Worm (Caenorhabditis elegans) whole organism, late embryonic: ENCODE results near the gene srh-21.

Experiments used
- C08G9.2 ChIP-seq: sonication (generic microtip); optimal IDR thresholded peaks from 2 replicates; lab custom pipeline; 2016; ENCODE audit warnings: mild to moderate bottlenecking, missing genetic modification characterization, moderate library complexity, missing compliant biosample characterization
- C38D4.7 ChIP-seq: fragments of 200-800 bp; sonication (Bioruptor generic); optimal IDR thresholded peaks from 2 replicates; lab custom pipeline; 2018; ENCODE audit warnings: mild to moderate bottlenecking, missing genetic modification characterization, moderate library complexity, missing compliant biosample characterization
- F13H6.1 ChIP-seq: sonication (generic microtip); optimal IDR thresholded peaks from 2 replicates; lab custom pipeline; 2016; ENCODE audit warnings: missing genetic modification characterization, missing compliant biosample characterization
- K02D7.2 ChIP-seq: sonication (generic microtip); optimal IDR thresholded peaks from 2 replicates; lab custom pipeline; 2017; ENCODE audit warnings: mild to moderate bottlenecking, missing genetic modification characterization, missing compliant biosample characterization
- ama-1 ChIP-seq: fragments of 150-350 bp; optimal IDR thresholded peaks from 2 replicates; lab custom pipeline; 2014
- ceh-14 ChIP-seq: sonication (generic microtip); optimal IDR thresholded peaks from 2 replicates; lab custom pipeline; 2016; ENCODE audit warnings: missing genotype, missing genetic modification characterization, missing compliant biosample characterization
- ceh-19 ChIP-seq: fragments of 200-800 bp; sonication (Bioruptor generic); optimal IDR thresholded peaks from 2 replicates; lab custom pipeline; 2018; ENCODE audit warnings: mild to moderate bottlenecking, missing genetic modification characterization, missing compliant biosample characterization
- ceh-2 ChIP-seq: sonication (generic microtip); optimal IDR thresholded peaks from 2 replicates; lab custom pipeline; 2016; ENCODE audit warnings: missing genotype, missing genetic modification characterization, missing compliant biosample characterization
- ceh-45 ChIP-seq: fragments of 200-800 bp; sonication (Bioruptor generic); IDR thresholded peaks from 2 replicates; pipeline ENCODE4 v1.3.6; 2022; ENCODE audit warnings: missing genetic modification reagents, missing genetic modification characterization, missing compliant biosample characterization
- ceh-9 ChIP-seq: sonication (generic microtip); optimal IDR thresholded peaks from 2 replicates; lab custom pipeline; 2016; ENCODE audit warnings: mild to moderate bottlenecking, missing genetic modification characterization, inconsistent platforms, missing compliant biosample characterization
- ets-4 ChIP-seq: sonication (generic microtip); optimal IDR thresholded peaks from 2 replicates; lab custom pipeline; 2016; ENCODE audit warnings: missing genetic modification characterization, missing compliant biosample characterization
- eyg-1 ChIP-seq: sonication (generic microtip); optimal IDR thresholded peaks from 2 replicates; lab custom pipeline; 2016; ENCODE audit warnings: missing genotype, missing genetic modification characterization, missing compliant biosample characterization
- fkh-10 ChIP-seq: fragments of 150-350 bp; optimal IDR thresholded peaks from 2 replicates; lab custom pipeline; 2014; ENCODE audit warnings: missing biosample characterization, missing genetic modification reagents, missing genetic modification characterization
- fkh-6 ChIP-seq: sonication (generic microtip); optimal IDR thresholded peaks from 2 replicates; lab custom pipeline; 2016; ENCODE audit warnings: missing genetic modification characterization, missing compliant biosample characterization
- hlh-13 ChIP-seq: fragments of 200-800 bp; sonication (Bioruptor generic); optimal IDR thresholded peaks from 2 replicates; lab custom pipeline; 2018; ENCODE audit warnings: mild to moderate bottlenecking, missing genetic modification characterization, missing compliant biosample characterization
- hlh-15 ChIP-seq: sonication (generic microtip); optimal IDR thresholded peaks from 2 replicates; lab custom pipeline; 2016; ENCODE audit warnings: missing genetic modification characterization, missing compliant biosample characterization
- hlh-30 ChIP-seq: sonication (generic microtip); optimal IDR thresholded peaks from 2 replicates; lab custom pipeline; 2017; ENCODE audit warnings: antibody characterized with exemption, missing genetic modification characterization, missing compliant biosample characterization; ENCODE audit not compliant: insufficient read depth
- hlh-6 ChIP-seq: sonication (generic microtip); optimal IDR thresholded peaks from 2 replicates; lab custom pipeline; 2016; ENCODE audit warnings: missing genotype, missing genetic modification characterization, missing compliant biosample characterization
- hlh-8 ChIP-seq: sonication (generic microtip); optimal IDR thresholded peaks from 2 replicates; lab custom pipeline; 2016; ENCODE audit warnings: missing genotype, missing genetic modification characterization, missing compliant biosample characterization
- lim-6 ChIP-seq: sonication (generic microtip); optimal IDR thresholded peaks from 2 replicates; lab custom pipeline; 2016; ENCODE audit warnings: missing genetic modification characterization, missing compliant biosample characterization
- lin-11 ChIP-seq: fragments of 200-800 bp; sonication (Bioruptor generic); optimal IDR thresholded peaks from 2 replicates; lab custom pipeline; 2018; ENCODE audit warnings: mild to moderate bottlenecking, missing genetic modification characterization, missing compliant biosample characterization
- madf-2 ChIP-seq: sonication (generic microtip); optimal IDR thresholded peaks from 2 replicates; lab custom pipeline; 2017; ENCODE audit warnings: missing genetic modification characterization, missing compliant biosample characterization
- mec-3 ChIP-seq: sonication (generic microtip); optimal IDR thresholded peaks from 2 replicates; lab custom pipeline; 2016; ENCODE audit warnings: borderline replicate concordance, missing genetic modification characterization, missing compliant biosample characterization
- nfya-1 ChIP-seq: sonication (generic microtip); optimal IDR thresholded peaks from 2 replicates; lab custom pipeline; 2017; ENCODE audit warnings: missing genetic modification characterization, mild to moderate bottlenecking, missing compliant biosample characterization, antibody characterized with exemption, moderate library complexity
- nhr-11 ChIP-seq: fragments of 150-350 bp; optimal IDR thresholded peaks from 2 replicates; lab custom pipeline; 2014; ENCODE audit warnings: missing biosample characterization, missing genetic modification characterization
- nhr-232 ChIP-seq: sonication (generic microtip); optimal IDR thresholded peaks from 2 replicates; lab custom pipeline; 2016; ENCODE audit warnings: missing genetic modification characterization, missing compliant biosample characterization
- odd-2 ChIP-seq: sonication (generic microtip); optimal IDR thresholded peaks from 2 replicates; lab custom pipeline; 2017; ENCODE audit warnings: antibody characterized with exemption, mild to moderate bottlenecking, missing genetic modification characterization, missing compliant biosample characterization
- pag-3 ChIP-seq: sonication (generic microtip); optimal IDR thresholded peaks from 2 replicates; lab custom pipeline; 2016; ENCODE audit warnings: missing compliant biosample characterization, missing genetic modification characterization, borderline replicate concordance
- pha-4 ChIP-seq: fragments of 150-350 bp; optimal IDR thresholded peaks from 2 replicates; lab custom pipeline; 2018; ENCODE audit warnings: missing biosample characterization, missing genetic modification reagents, missing genetic modification characterization
- pros-1 ChIP-seq: fragments of 150-350 bp; optimal IDR thresholded peaks from 2 replicates; lab custom pipeline; 2014; ENCODE audit warnings: missing biosample characterization, missing genetic modification reagents, missing genetic modification characterization
- ref-2 ChIP-seq: sonication (generic microtip); optimal IDR thresholded peaks from 2 replicates; lab custom pipeline; 2016; ENCODE audit warnings: missing genetic modification characterization, missing compliant biosample characterization
- sdc-2 ChIP-seq: sonication (generic microtip); optimal IDR thresholded peaks from 2 replicates; lab custom pipeline; 2016; ENCODE audit warnings: missing genotype, missing genetic modification characterization, missing compliant biosample characterization
- sox-2 ChIP-seq: fragments of 200-800 bp; sonication (Bioruptor generic); IDR thresholded peaks from 2 replicates; pipeline ENCODE4 v1.3.6; 2022; ENCODE audit warnings: missing genetic modification reagents, missing genetic modification characterization, missing compliant biosample characterization
- sox-4 ChIP-seq: sonication (generic microtip); optimal IDR thresholded peaks from 2 replicates; lab custom pipeline; 2017; ENCODE audit warnings: mild to moderate bottlenecking, missing genetic modification characterization, inconsistent platforms, missing compliant biosample characterization
- tbx-2 ChIP-seq: sonication (generic microtip); optimal IDR thresholded peaks from 2 replicates; lab custom pipeline; 2016; ENCODE audit warnings: missing genetic modification characterization, missing compliant biosample characterization
- tbx-7 ChIP-seq: sonication (generic microtip); optimal IDR thresholded peaks from 2 replicates; lab custom pipeline; 2016; ENCODE audit warnings: missing genotype, missing genetic modification characterization, missing compliant biosample characterization
- unc-55 ChIP-seq: sonication (generic microtip); optimal IDR thresholded peaks from 2 replicates; lab custom pipeline; 2017; ENCODE audit warnings: missing biosample characterization, missing genetic modification reagents, missing genetic modification characterization

The srh-21 gene

ce11 chrV:4932814-4933213 lies 6.3 kb downstream of the srh-21 start, which contains the start of gene C02E7.10:
Gene C02E7.10, minus strand, starts transcription at chrV:4933045.
- no peak for TF ChIP-seq ceh-9 (tag; lab: Kevin White, UChicago)
- no peak for TF ChIP-seq eyg-1 (tag; lab: Kevin White, UChicago)
- TF ChIP-seq C38D4.7 = no peak
- no peak for TF ChIP-seq lim-6 (tag; lab: Kevin White, UChicago)
- TF ChIP-seq ceh-14 (tag; lab: Kevin White, UChicago) = no peak
- TF ChIP-seq hlh-15 (tag; lab: Kevin White, UChicago) = no peak
- TF ChIP-seq ceh-2 (tag; lab: Kevin White, UChicago) = no peak
- TF ChIP-seq nhr-232 (tag; lab: Kevin White, UChicago) = no peak
- no peak for TF ChIP-seq ceh-45 (GFP tag; lab: Robert Waterston, UW)
- no peak for TF ChIP-seq K02D7.2 (tag; lab: Kevin White, UChicago)

- no peak for TF ChIP-seq unc-55 (GFP tag; lab: Kevin White, UChicago)
- TF ChIP-seq ets-4 = no peak
- no peak for TF ChIP-seq ceh-19 (GFP tag; lab: Kevin White, UChicago)
- TF ChIP-seq tbx-2 = no peak
- no peak for TF ChIP-seq pha-4 (tag; lab: Kevin White, UChicago)
- TF ChIP-seq hlh-8 (tag; lab: Kevin White, UChicago) = no peak
- TF ChIP-seq eyg-1 (tag; lab: Kevin White, UChicago) = no peak
- TF ChIP-seq nhr-232 (tag; lab: Kevin White, UChicago) = no peak
- TF ChIP-seq, all 69 proteins: peak for 0
Observed at ce11 chrV:4933268-4933667, 6.8 kb downstream of the srh-21 start.

ce11 chrV:4934406-4934805 lies 7.9 kb downstream of the srh-21 start, which contains the start of gene catp-2:
Gene catp-2, plus strand, starts transcription at chrV:4934706.
- TF ChIP-seq hlh-13 (GFP tag; lab: Kevin White, UChicago) = no peak

ce11 chrV:4935096-4935495 lies 8.6 kb downstream of the srh-21 start:
- TF ChIP-seq F13H6.1 (tag; lab: Kevin White, UChicago) (no peak), fkh-6 (tag; lab: Kevin White, UChicago) (no peak), unc-55 (GFP tag; lab: Kevin White, UChicago) (no peak), odd-2 (tag; lab: Kevin White, UChicago) (no peak), hlh-13 (GFP tag; lab: Kevin White, UChicago) (no peak), nhr-11 (tag; lab: Kevin White, UChicago) (no peak), pag-3 (tag; lab: Kevin White, UChicago) (no peak), sox-4 (tag; lab: Kevin White, UChicago) (no peak), madf-2 (no peak), ceh-45 (GFP tag; lab: Robert Waterston, UW) (no peak), hlh-30 (tag; lab: Kevin White, UChicago) (no peak), ama-1 (lab: Kevin White, UChicago) (no peak), C08G9.2 (tag; lab: Kevin White, UChicago) (no peak), sox-2 (GFP tag; lab: Robert Waterston, UW) (no peak), nfya-1 (tag; lab: Kevin White, UChicago) (no peak), pros-1 (no peak), ref-2 (tag; lab: Kevin White, UChicago) (no peak), sdc-2 (tag; lab: Kevin White, UChicago) (no peak)

- TF ChIP-seq mec-3 (tag; lab: Kevin White, UChicago) (no peak), fkh-10 (no peak), hlh-8 (tag; lab: Kevin White, UChicago) (no peak), tbx-7 (tag; lab: Kevin White, UChicago) (no peak), pag-3 (tag; lab: Kevin White, UChicago) (no peak), ets-4 (no peak), hlh-6 (tag; lab: Kevin White, UChicago) (no peak), nhr-232 (tag; lab: Kevin White, UChicago) (no peak), lin-11 (tag; lab: Kevin White, UChicago) (no peak)
Observed at ce11 chrV:4937337-4937736, 10.9 kb downstream of the srh-21 start.
